Worm (Caenorhabditis elegans): ENCODE results near the gene daf-36.

daf-36 gene

DNA sequence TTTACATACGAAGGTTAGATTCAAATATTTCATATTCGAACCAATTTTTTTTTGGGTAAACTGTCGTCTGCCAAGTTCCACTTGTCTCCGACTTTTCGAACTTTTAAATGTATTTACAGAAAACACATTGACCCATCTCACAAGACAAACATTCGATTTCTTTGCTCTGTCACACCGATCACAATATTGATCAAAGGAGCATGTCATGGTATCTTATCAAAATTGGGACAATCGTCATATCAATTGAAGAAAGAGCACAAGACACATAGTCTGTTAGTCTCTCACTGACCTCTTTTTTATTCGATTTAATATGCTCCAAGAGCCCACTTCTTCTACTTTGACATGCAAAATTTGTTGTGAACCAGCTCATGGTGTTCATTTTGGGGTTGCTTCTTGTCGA is 30.5 kb upstream of the daf-36 start, which contains the start of gene nhr-232 (continued):
- TF ChIP-seq daf-16 (GFP tag; optimal IDR thresholded peaks at IDR 0.05) (no peak), daf-16 (tag; optimal IDR thresholded peaks at IDR 0.05) (peak; percentile 89), mes-2 (tag; optimal IDR thresholded peaks at IDR 0.05; ENCODE audit: poor library complexity, severe bottlenecking) (peak; percentile 33), nhr-28 (tag; optimal IDR thresholded peaks at IDR 0.05) (peak; percentile 80), snpc-1.2 (GFP tag; IDR thresholded peaks at IDR 0.05) (no peak)

ce11 chrV:10255005-10255472 is 29.5 kb upstream of the daf-36 start, which contains the start of gene rop-1:
TSS of gene rop-1 (minus strand) at chrV:10255055.
- TF ChIP-seq arid-1 (GFP tag; conservative IDR thresholded peaks at IDR 0.05) (no peak), hlh-30 (tag; optimal IDR thresholded peaks at IDR 0.05; ENCODE audit: insufficient read depth) (no peak), dve-1 (tag; optimal IDR thresholded peaks at IDR 0.05; ENCODE audit: insufficient read depth) (peak; percentile 58), ama-1 (optimal IDR thresholded peaks at IDR 0.05) (peak; percentile 59), zip-2 (tag; optimal IDR thresholded peaks at IDR 0.05) (peak; percentile 94), pqm-1 (tag; optimal IDR thresholded peaks at IDR 0.05) (peak; percentile 12), nhr-28 (tag; optimal IDR thresholded peaks at IDR 0.05) (peak; percentile 37), daf-16 (GFP tag; optimal IDR thresholded peaks at IDR 0.05) (no peak), daf-16 (tag; optimal IDR thresholded peaks at IDR 0.05) (peak; percentile 64), pha-4 (GFP tag; IDR thresholded peaks at IDR 0.05) (no peak), pha-4 (tag; optimal IDR thresholded peaks at IDR 0.05) (peak; percentile 68)

DNA sequence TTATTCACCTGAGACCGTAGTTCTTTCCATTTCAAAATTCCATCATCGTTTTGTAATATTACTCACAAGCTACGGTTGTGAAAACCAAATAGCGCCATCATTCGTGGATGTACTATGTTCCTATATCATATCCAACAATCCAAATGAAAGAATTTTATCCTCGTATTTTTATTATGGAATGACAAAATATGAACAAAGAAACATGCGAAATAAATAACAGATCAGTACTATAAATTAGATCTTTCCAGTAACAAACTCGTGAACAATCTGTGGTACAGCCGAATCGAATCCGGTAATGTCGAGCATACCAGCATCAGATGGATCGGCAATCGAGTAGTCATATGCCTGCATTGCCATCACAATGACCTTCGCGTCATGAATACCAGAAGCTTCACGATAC is 27.2 kb upstream of the daf-36 start:
- TF ChIP-seq dmd-6 (GFP tag; IDR thresholded peaks at IDR 0.05) (no peak), aha-1 (tag) (peak; percentile 76), ama-1 (optimal IDR thresholded peaks at IDR 0.05) (peak; percentile 80), nhr-77 (tag; optimal IDR thresholded peaks at IDR 0.05) (no peak), lsy-2 (tag; optimal IDR thresholded peaks at IDR 0.05) (peak in 1 of 2 experiments; percentile 41), zfp-3 (GFP tag; conservative IDR thresholded peaks at IDR 0.05) (no peak), ZK546.5 (tag; optimal IDR thresholded peaks at IDR 0.05) (no peak), D1046.2 (GFP tag; IDR thresholded peaks at IDR 0.05) (no peak), nhr-6 (tag; optimal IDR thresholded peaks at IDR 0.05) (no peak), lim-7 (GFP tag; IDR thresholded peaks at IDR 0.05) (no peak), mep-1 (tag; optimal IDR thresholded peaks at IDR 0.05) (peak; percentile 8), nhr-102 (tag; optimal IDR thresholded peaks at IDR 0.05) (no peak), nhr-48 (tag; optimal IDR thresholded peaks at IDR 0.05) (no peak), daf-16 (GFP tag; optimal IDR thresholded peaks at IDR 0.05) (no peak), daf-16 (tag; optimal IDR thresholded peaks at IDR 0.05) (peak; percentile 15), fos-1 (tag; optimal IDR thresholded peaks at IDR 0.05) (peak; percentile 23), daf-19 (GFP tag; conservative IDR thresholded peaks at IDR 0.05) (no peak)

ce11 chrV:10249515-10249914 is 24.0 kb upstream of the daf-36 start:
- TF ChIP-seq aha-1 (tag) (peak; percentile 94), daf-16 (GFP tag; optimal IDR thresholded peaks at IDR 0.05) (peak in 1 of 2 experiments; percentile 72), daf-16 (tag; optimal IDR thresholded peaks at IDR 0.05) (peak; percentile 7), lin-29 (GFP tag; IDR thresholded peaks at IDR 0.05) (no peak), unc-39 (tag; optimal IDR thresholded peaks at IDR 0.05) (no peak)

- TF ChIP-seq lin-29 (GFP tag; IDR thresholded peaks at IDR 0.05) (no peak), nhr-41 (GFP tag; IDR thresholded peaks at IDR 0.05) (no peak), unc-62 (GFP tag; optimal IDR thresholded peaks at IDR 0.05 in 1 of 2) (peak in 1 of 2 experiments; percentile 99), unc-62 (tag; optimal IDR thresholded peaks at IDR 0.05) (no peak), hif-1 (tag; optimal IDR thresholded peaks at IDR 0.05) (no peak), nhr-42 (GFP tag; IDR thresholded peaks at IDR 0.05) (no peak), nhr-6 (tag; optimal IDR thresholded peaks at IDR 0.05) (no peak), egl-27 (tag; optimal IDR thresholded peaks at IDR 0.05) (no peak), aha-1 (tag) (peak; percentile 94), pha-4 (GFP tag; IDR thresholded peaks at IDR 0.05) (no peak), pha-4 (tag; optimal IDR thresholded peaks at IDR 0.05) (no peak), rbr-2 (tag; optimal IDR thresholded peaks at IDR 0.05) (peak; percentile 12), daf-16 (GFP tag; optimal IDR thresholded peaks at IDR 0.05) (peak in 1 of 2 experiments; percentile 48), daf-16 (tag; optimal IDR thresholded peaks at IDR 0.05) (peak; percentile 77), hmg-1.1 (GFP tag; IDR thresholded peaks at IDR 0.05) (no peak), hlh-30 (tag; optimal IDR thresholded peaks at IDR 0.05; ENCODE audit: insufficient read depth) (peak; percentile 23)
These were observed 22.9 kb upstream of the daf-36 start, which contains the start of gene akt-1 for ce11 chrV:10248255-10248979. TSS of gene akt-1 (plus strand) at chrV:10248905.
